Fruit fly (Drosophila melanogaster): ENCODE measurements around the gene CG8565.

The CG8565 gene

dm6 chrX:15802880-15803650 lies 34.6 kb upstream of the CG8565 start (continued):
- TF ChIP-seq hkb (optimal IDR thresholded peaks at IDR 0.05) (no peak), hkb (GFP tag; IDR thresholded peaks at IDR 0.05) (no peak), CG13894 (tag; optimal IDR thresholded peaks at IDR 0.05) (peak; percentile 46), trem (tag; optimal IDR thresholded peaks at IDR 0.05) (peak; percentile 11), crc (GFP tag; optimal IDR thresholded peaks at IDR 0.05) (no peak), CG12659 (GFP tag; optimal IDR thresholded peaks at IDR 0.05) (peak; percentile 20), Dad (GFP tag; optimal IDR thresholded peaks at IDR 0.05) (no peak), CG8478 (optimal IDR thresholded peaks at IDR 0.05) (no peak), CG12744 (GFP tag; optimal IDR thresholded peaks at IDR 0.05) (no peak), Jarid2 (GFP tag; optimal IDR thresholded peaks at IDR 0.05) (no peak), bowl (GFP tag; IDR thresholded peaks at IDR 0.05) (no peak), vnd (GFP tag; IDR thresholded peaks at IDR 0.05; ENCODE audit: partially characterized antibody) (peak; percentile 59; the same call in 2 of the 3 replicates), seq (GFP tag; IDR thresholded peaks at IDR 0.05) (no peak), CG12219 (GFP tag; optimal IDR thresholded peaks at IDR 0.05) (no peak), ato (GFP tag; IDR thresholded peaks at IDR 0.05; ENCODE audit: partially characterized antibody) (peak; percentile 55), CG16813 (GFP tag; IDR thresholded peaks at IDR 0.05; ENCODE audit: partially characterized antibody) (peak; percentile 76), CG3407 (GFP tag; optimal IDR thresholded peaks at IDR 0.05) (no peak), sens (GFP tag) (peak; percentile 5), CG6791 (GFP tag; IDR thresholded peaks at IDR 0.05; ENCODE audit: partially characterized antibody) (peak; percentile 85), lab (GFP tag; optimal IDR thresholded peaks at IDR 0.05) (peak; percentile 10), zen (tag; optimal IDR thresholded peaks at IDR 0.05) (peak; percentile 17), CG18764 (GFP tag; optimal IDR thresholded peaks at IDR 0.05) (no peak), CG8765 (GFP tag; IDR thresholded peaks at IDR 0.05) (no peak), Dp (GFP tag; optimal IDR thresholded peaks at IDR 0.05) (no peak), CG12769 (tag; optimal IDR thresholded peaks at IDR 0.05) (no peak), Dip2 (GFP tag; IDR thresholded peaks at IDR 0.05) (no peak), CG6272 (GFP tag; IDR thresholded peaks at IDR 0.05) (no peak), Nf-YC (tag; optimal IDR thresholded peaks at IDR 0.05) (peak; percentile 88), CG10462 (GFP tag; optimal IDR thresholded peaks at IDR 0.05) (no peak), Spps (tag; optimal IDR thresholded peaks at IDR 0.05) (no peak), CG2116 (GFP tag; optimal IDR thresholded peaks at IDR 0.05) (peak; percentile 36), mirr (GFP tag; optimal IDR thresholded peaks at IDR 0.05) (no peak), Xrp1 (GFP tag; IDR thresholded peaks at IDR 0.05) (no peak), CG6765 (GFP tag; optimal IDR thresholded peaks at IDR 0.05) (peak; percentile 34), CG9932 (GFP tag; IDR thresholded peaks at IDR 0.05) (peak; percentile 62), tap (tag; optimal IDR thresholded peaks at IDR 0.05) (no peak), twi (tag; optimal IDR thresholded peaks at IDR 0.05) (no peak), CG2678 (tag; optimal IDR thresholded peaks at IDR 0.05) (peak; percentile 48), amos (GFP tag; IDR thresholded peaks at IDR 0.05; ENCODE audit: partially characterized antibody) (peak; percentile 86; the same call in 1 of the 2 replicates), hbn (GFP tag; IDR thresholded peaks at IDR 0.05; ENCODE audit: partially characterized antibody) (peak; percentile 66; the same call in 1 of the 2 replicates), CG10979 (tag; optimal IDR thresholded peaks at IDR 0.05) (peak; percentile 20), CG9609 (GFP tag; optimal IDR thresholded peaks at IDR 0.05) (no peak), dan (GFP tag; IDR thresholded peaks at IDR 0.05) (no peak), Ravus (GFP tag; IDR thresholded peaks at IDR 0.05) (no peak), pita (GFP tag; optimal IDR thresholded peaks at IDR 0.05) (no peak), CG10267 (tag; optimal IDR thresholded peaks at IDR 0.05) (peak; percentile 5), CG11247 (GFP tag; IDR thresholded peaks at IDR 0.05) (peak; percentile 17; the same call in 1 of the 2 replicates), CG32772 (GFP tag; IDR thresholded peaks at IDR 0.05) (no peak), mam (GFP tag; optimal IDR thresholded peaks at IDR 0.05) (peak; percentile 15), Camta (GFP tag; optimal IDR thresholded peaks at IDR 0.05) (no peak)

Measured in whole organism, embryonic.